Worm (Caenorhabditis elegans) whole organism, L4/young adult: ENCODE results near the gene C15H9.3.
A peak's percentile ranks its signal among the peaks of the same experiment; 100 is the strongest.

Experiments
- W03F9.2 ChIP-seq: fragments of 150-350 bp; optimal IDR thresholded peaks from 2 replicates; lab custom pipeline; 2014; ENCODE audit warnings: missing biosample characterization, missing genetic modification characterization
- dao-5 ChIP-seq: sonication (generic microtip); optimal IDR thresholded peaks from 2 replicates; lab custom pipeline; 2016; ENCODE audit warnings: missing genotype, missing genetic modification characterization, moderate library complexity, missing compliant biosample characterization
- him-1 ChIP-seq: sonication (generic microtip); optimal IDR thresholded peaks from 2 replicates; lab custom pipeline; 2016; ENCODE audit warnings: missing genotype, missing genetic modification reagents, missing genetic modification characterization, missing compliant biosample characterization

C15H9.3 gene

ce11 chrX:6115502-6115901 is at the start of gene C15H9.3:
Gene C15H9.3 (plus strand): TSS chrX:6115802.
- no peak for TF ChIP-seq him-1 (tag; lab: Kevin White, UChicago)
- no peak for TF ChIP-seq dao-5 (tag; lab: Kevin White, UChicago)
- TF ChIP-seq W03F9.2 (tag; lab: Kevin White, UChicago): no peak

ce11 chrX:6065936-6066452 is 49.6 kb upstream of the C15H9.3 start, which contains the start of gene ptr-4:
Gene ptr-4 (minus strand): TSS chrX:6065986.
- TF ChIP-seq W03F9.2 (tag; lab: Kevin White, UChicago) (no peak), dao-5 (tag; lab: Kevin White, UChicago) (no peak), him-1 (tag; lab: Kevin White, UChicago) (no peak)

- TF ChIP-seq dao-5 (tag; lab: Kevin White, UChicago) (no peak), W03F9.2 (tag; lab: Kevin White, UChicago) (no peak), him-1 (tag; lab: Kevin White, UChicago) (no peak)
Observed at ce11 chrX:6066618-6067017, 49.0 kb upstream of the C15H9.3 start.

- TF ChIP-seq W03F9.2 (tag; lab: Kevin White, UChicago) (no peak), dao-5 (tag; lab: Kevin White, UChicago) (no peak), him-1 (tag; lab: Kevin White, UChicago) (no peak)
Observed at ce11 chrX:6075209-6075608, 40.4 kb upstream of the C15H9.3 start, which contains the start of gene lgc-58. Gene lgc-58 (plus strand): TSS chrX:6075509.

- TF ChIP-seq dao-5 (tag; lab: Kevin White, UChicago): no peak
- no peak for TF ChIP-seq him-1 (tag; lab: Kevin White, UChicago)
- no peak for TF ChIP-seq W03F9.2 (tag; lab: Kevin White, UChicago)
Observed at ce11 chrX:6081793-6082192, 33.8 kb upstream of the C15H9.3 start.

ce11 chrX:6082660-6083059 is 32.9 kb upstream of the C15H9.3 start, which contains the start of gene C45B2.3:
Gene C45B2.3 (plus strand): TSS chrX:6082960.
- TF ChIP-seq W03F9.2 (tag; lab: Kevin White, UChicago) (no peak), dao-5 (tag; lab: Kevin White, UChicago) (no peak), him-1 (tag; lab: Kevin White, UChicago) (no peak)

- no peak for TF ChIP-seq him-1 (tag; lab: Kevin White, UChicago)
- TF ChIP-seq dao-5 (tag; lab: Kevin White, UChicago): no peak
- TF ChIP-seq W03F9.2 (tag; lab: Kevin White, UChicago): no peak
Observed at ce11 chrX:6084439-6084838, 31.2 kb upstream of the C15H9.3 start, which contains the start of gene C45B2.2. Gene C45B2.2 (plus strand): TSS chrX:6084739.

ce11 chrX:6085824-6086223 is 29.8 kb upstream of the C15H9.3 start, which contains the start of gene C45B2.1:
Gene C45B2.1 (plus strand): TSS chrX:6086124.
- TF ChIP-seq him-1 (tag; lab: Kevin White, UChicago) (no peak), dao-5 (tag; lab: Kevin White, UChicago) (no peak), W03F9.2 (tag; lab: Kevin White, UChicago) (no peak)

- no peak for TF ChIP-seq him-1 (tag; lab: Kevin White, UChicago)
- no peak for TF ChIP-seq W03F9.2 (tag; lab: Kevin White, UChicago)
- TF ChIP-seq dao-5 (tag; lab: Kevin White, UChicago): no peak
Observed at ce11 chrX:6087676-6088075, 27.9 kb upstream of the C15H9.3 start, which contains the start of gene C45B2.8. Gene C45B2.8 (plus strand): TSS chrX:6087976.

- TF ChIP-seq dao-5 (tag; lab: Kevin White, UChicago) (no peak), W03F9.2 (tag; lab: Kevin White, UChicago) (no peak), him-1 (tag; lab: Kevin White, UChicago) (no peak)
Observed at ce11 chrX:6088718-6089117, 26.9 kb upstream of the C15H9.3 start.

- TF ChIP-seq dao-5 (tag; lab: Kevin White, UChicago) (no peak), him-1 (tag; lab: Kevin White, UChicago) (no peak), W03F9.2 (tag; lab: Kevin White, UChicago) (no peak)
Observed at ce11 chrX:6090779-6091178, 24.8 kb upstream of the C15H9.3 start.

- peak; percentile 82 for TF ChIP-seq him-1 (tag; lab: Kevin White, UChicago)
- TF ChIP-seq dao-5 (tag; lab: Kevin White, UChicago): peak; percentile 16
- peak; percentile 31 for TF ChIP-seq W03F9.2 (tag; lab: Kevin White, UChicago)
Observed at ce11 chrX:6091967-6092366, 23.6 kb upstream of the C15H9.3 start, which contains the start of gene hsp-3. Gene hsp-3 (minus strand): TSS chrX:6092124.

- no peak for TF ChIP-seq W03F9.2 (tag; lab: Kevin White, UChicago)
- no peak for TF ChIP-seq dao-5 (tag; lab: Kevin White, UChicago)
- no peak for TF ChIP-seq him-1 (tag; lab: Kevin White, UChicago)
Observed at ce11 chrX:6092533-6092932, 23.1 kb upstream of the C15H9.3 start.

ce11 chrX:6093046-6093445 is 22.6 kb upstream of the C15H9.3 start, which contains the start of gene C15H9.5:
Gene C15H9.5 (plus strand): TSS chrX:6093300.
- TF ChIP-seq him-1 (tag; lab: Kevin White, UChicago) (no peak), dao-5 (tag; lab: Kevin White, UChicago) (no peak)
